Worm (Caenorhabditis elegans): ENCODE results near the gene F41G3.19.

Gene F41G3.19

ce11 chrII:6756232-6756631 lies 4.3 kb upstream of the F41G3.19 start, which contains the start of gene F41G3.3:
TSS of gene F41G3.3 (plus strand) at chrII:6756532.
- no peak for TF ChIP-seq gmeb-1 (tag; optimal IDR thresholded peaks at IDR 0.05)
- TF ChIP-seq R02D3.7 (tag; optimal IDR thresholded peaks at IDR 0.05) = no peak
- TF ChIP-seq unc-55 (GFP tag; optimal IDR thresholded peaks at IDR 0.05) = no peak
- TF ChIP-seq C34F6.9 (tag; optimal IDR thresholded peaks at IDR 0.05) = no peak
- no peak for TF ChIP-seq alr-1 (tag; optimal IDR thresholded peaks at IDR 0.05)
- no peak for TF ChIP-seq sma-9 (GFP tag; optimal IDR thresholded peaks at IDR 0.05)
- no peak for TF ChIP-seq sma-9 (tag; optimal IDR thresholded peaks at IDR 0.05)
- no peak for TF ChIP-seq nhr-25 (tag; optimal IDR thresholded peaks at IDR 0.05)
- no peak for TF ChIP-seq unc-39 (tag; optimal IDR thresholded peaks at IDR 0.05)
- TF ChIP-seq zag-1 (tag; optimal IDR thresholded peaks at IDR 0.05) = no peak
- TF ChIP-seq F13H6.1 (tag; optimal IDR thresholded peaks at IDR 0.05) = no peak
- TF ChIP-seq aly-2 (tag; optimal IDR thresholded peaks at IDR 0.05) = no peak

ce11 chrII:6754671-6755224 lies 2.8 kb upstream of the F41G3.19 start, which contains the start of the genes srx-95 and fis-1:
TSS of gene srx-95 (minus strand) at chrII:6754771.
TSS of gene fis-1 (plus strand) at chrII:6755174.
- TF ChIP-seq nhr-25 (tag; optimal IDR thresholded peaks at IDR 0.05) (no peak), skn-1 (tag; optimal IDR thresholded peaks at IDR 0.05) (no peak), ceh-16 (tag; optimal IDR thresholded peaks at IDR 0.05) (no peak), nhr-129 (tag; optimal IDR thresholded peaks at IDR 0.05) (no peak), mab-5 (tag; optimal IDR thresholded peaks at IDR 0.05) (no peak), elt-1 (tag; optimal IDR thresholded peaks at IDR 0.05) (no peak), ztf-4 (tag; optimal IDR thresholded peaks at IDR 0.05) (no peak)

DNA sequence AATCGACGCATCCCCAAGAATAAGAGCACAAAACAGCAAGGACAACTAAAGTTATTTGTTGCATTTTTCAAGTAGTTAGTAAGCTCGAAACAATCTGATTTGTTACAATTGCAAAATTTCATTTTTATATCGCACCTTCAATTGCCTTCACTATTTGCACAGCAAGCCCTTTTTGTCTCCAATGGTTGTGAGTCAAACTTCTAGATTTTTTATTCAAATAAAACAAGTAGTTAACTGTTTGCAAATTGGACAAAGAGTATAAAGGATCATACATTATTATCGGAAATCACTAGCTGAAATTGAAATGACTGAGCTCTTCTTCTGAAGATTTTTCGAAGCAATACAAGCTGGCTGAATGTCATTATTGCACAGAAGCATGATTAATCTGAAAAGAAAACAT lies 923 bp upstream of the F41G3.19 start, which contains the start of gene F41G3.21:
Gene F41G3.21, minus strand, starts transcription at position 101 of the 400 bp plus-strand sequence.
- TF ChIP-seq elt-3 (tag; optimal IDR thresholded peaks at IDR 0.05) = no peak
- TF ChIP-seq nhr-11 (tag; optimal IDR thresholded peaks at IDR 0.05) = no peak
- TF ChIP-seq ZK546.5 (tag; optimal IDR thresholded peaks at IDR 0.05) = no peak
- no peak for TF ChIP-seq alr-1 (tag; optimal IDR thresholded peaks at IDR 0.05)
- TF ChIP-seq C34F6.9 (tag; optimal IDR thresholded peaks at IDR 0.05) = no peak
- no peak for TF ChIP-seq peb-1 (tag; optimal IDR thresholded peaks at IDR 0.05)
- no peak for TF ChIP-seq mab-5 (tag; optimal IDR thresholded peaks at IDR 0.05)
- TF ChIP-seq lin-11 (tag; optimal IDR thresholded peaks at IDR 0.05) = no peak
- TF ChIP-seq ama-1 (optimal IDR thresholded peaks at IDR 0.05) = no peak
- TF ChIP-seq skn-1 (tag; optimal IDR thresholded peaks at IDR 0.05) = no peak
- TF ChIP-seq snpc-4 (tag; optimal IDR thresholded peaks at IDR 0.05) = no peak
- TF ChIP-seq nhr-77 (tag; optimal IDR thresholded peaks at IDR 0.05) = no peak
- no peak for TF ChIP-seq nhr-237 (tag; optimal IDR thresholded peaks at IDR 0.05)

DNA sequence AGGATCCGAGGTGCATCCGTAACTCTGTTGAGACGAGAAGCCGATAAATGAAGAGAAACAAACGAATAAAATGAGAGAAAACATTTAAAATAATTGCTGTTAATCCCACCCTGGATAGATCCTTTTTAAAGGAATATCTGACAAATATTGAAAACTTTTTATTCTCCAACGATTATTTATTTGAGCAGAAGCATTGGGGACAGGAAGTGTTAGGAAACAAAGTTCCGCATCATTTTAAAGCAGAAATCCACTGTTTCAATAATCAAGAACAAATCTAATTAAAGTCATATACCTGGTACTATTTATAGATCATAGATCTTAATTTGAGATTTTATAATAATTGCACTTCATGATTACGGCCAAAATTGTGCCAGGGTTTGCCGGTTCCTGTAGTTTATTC lies 998 bp downstream of the F41G3.19 start, which contains the start of gene F41G3.20:
Gene F41G3.20, minus strand, starts transcription at position 101 of the 400 bp plus-strand sequence.
- TF ChIP-seq fos-1 (tag; optimal IDR thresholded peaks at IDR 0.05) = no peak
- TF ChIP-seq ceh-82 (tag; optimal IDR thresholded peaks at IDR 0.05) = no peak
- no peak for TF ChIP-seq sem-4 (tag; optimal IDR thresholded peaks at IDR 0.05)
- no peak for TF ChIP-seq mdl-1 (tag; optimal IDR thresholded peaks at IDR 0.05)
- TF ChIP-seq mab-5 (tag; optimal IDR thresholded peaks at IDR 0.05) = no peak
- no peak for TF ChIP-seq ztf-11 (tag; optimal IDR thresholded peaks at IDR 0.05)
- TF ChIP-seq ceh-16 (tag; optimal IDR thresholded peaks at IDR 0.05) = no peak
- no peak for TF ChIP-seq mbf-1 (tag; optimal IDR thresholded peaks at IDR 0.05)
- TF ChIP-seq nhr-237 (tag; optimal IDR thresholded peaks at IDR 0.05) = no peak
- no peak for TF ChIP-seq elt-1 (tag; optimal IDR thresholded peaks at IDR 0.05)
- TF ChIP-seq nhr-129 (tag; optimal IDR thresholded peaks at IDR 0.05) = no peak
- TF ChIP-seq sma-3 (GFP tag; optimal IDR thresholded peaks at IDR 0.05) = no peak
- TF ChIP-seq lin-39 (tag; optimal IDR thresholded peaks at IDR 0.05) = no peak
- no peak for TF ChIP-seq nhr-25 (tag; optimal IDR thresholded peaks at IDR 0.05)
- TF ChIP-seq nhr-12 (tag; optimal IDR thresholded peaks at IDR 0.05) = no peak
- TF ChIP-seq egl-27 (tag; optimal IDR thresholded peaks at IDR 0.05) = no peak
- no peak for TF ChIP-seq elt-3 (tag; optimal IDR thresholded peaks at IDR 0.05)

ce11 chrII:6749422-6749821 lies 2.5 kb downstream of the F41G3.19 start, which contains the start of gene F41G3.10:
TSS of gene F41G3.10 (minus strand) at chrII:6749522.
- TF ChIP-seq nhr-12 (tag; optimal IDR thresholded peaks at IDR 0.05) (no peak), C34F6.9 (tag; optimal IDR thresholded peaks at IDR 0.05) (no peak), mdl-1 (tag; optimal IDR thresholded peaks at IDR 0.05) (no peak)
